Worm (Caenorhabditis elegans): ENCODE measurements around the gene T26A8.4.

DNA sequence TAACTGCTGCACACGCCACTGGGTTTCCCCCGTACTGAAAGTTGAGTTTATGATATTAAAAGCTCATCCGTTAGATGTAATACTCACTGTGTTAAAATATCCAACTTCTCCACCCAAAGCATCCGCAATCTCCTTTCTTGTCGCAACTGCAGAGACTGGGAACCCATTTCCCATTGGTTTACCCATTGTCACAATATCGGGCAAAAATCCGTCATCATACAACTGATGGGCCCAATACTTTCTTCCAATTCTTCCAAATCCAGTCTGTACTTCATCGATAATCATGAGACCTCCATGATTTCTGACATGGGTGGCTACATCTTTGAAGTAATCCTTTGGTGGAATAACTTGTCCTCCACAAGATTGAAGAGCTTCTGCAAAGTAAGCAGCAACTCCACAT lies 17.2 kb upstream of the T26A8.4 start:
- TF ChIP-seq snpc-4 (tag; optimal IDR thresholded peaks at IDR 0.05), result no peak
- TF ChIP-seq blmp-1 (tag; optimal IDR thresholded peaks at IDR 0.05), result no peak
- TF ChIP-seq unc-130 (tag; optimal IDR thresholded peaks at IDR 0.05), result no peak
- TF ChIP-seq fkh-4 (tag; optimal IDR thresholded peaks at IDR 0.05; ENCODE audit: borderline replicate concordance), result no peak
- TF ChIP-seq fos-1 (tag; optimal IDR thresholded peaks at IDR 0.05), result no peak
- no peak for TF ChIP-seq zag-1 (tag; optimal IDR thresholded peaks at IDR 0.05)
- no peak for TF ChIP-seq sup-37 (GFP tag; optimal IDR thresholded peaks at IDR 0.05)
- TF ChIP-seq elt-3 (tag; optimal IDR thresholded peaks at IDR 0.05), result no peak
- no peak for TF ChIP-seq pqm-1 (tag; optimal IDR thresholded peaks at IDR 0.05)

All from whole organism, L1 larva.